Worm (Caenorhabditis elegans) whole organism, late embryonic: ENCODE data around the gene die-1.
"Not testable (repeated sequence)": the region's sequence is repeated elsewhere in the genome, so short reads cannot be mapped to it uniquely, and the experiment has no call there.

Experiments
- ama-1 ChIP-seq: fragments of 150-350 bp; optimal IDR thresholded peaks from 2 replicates; lab custom pipeline; 2014
- sdc-2 ChIP-seq: sonication (generic microtip); optimal IDR thresholded peaks from 2 replicates; lab custom pipeline; 2016; ENCODE audit warnings: missing genotype, missing genetic modification characterization, missing compliant biosample characterization

DNA sequence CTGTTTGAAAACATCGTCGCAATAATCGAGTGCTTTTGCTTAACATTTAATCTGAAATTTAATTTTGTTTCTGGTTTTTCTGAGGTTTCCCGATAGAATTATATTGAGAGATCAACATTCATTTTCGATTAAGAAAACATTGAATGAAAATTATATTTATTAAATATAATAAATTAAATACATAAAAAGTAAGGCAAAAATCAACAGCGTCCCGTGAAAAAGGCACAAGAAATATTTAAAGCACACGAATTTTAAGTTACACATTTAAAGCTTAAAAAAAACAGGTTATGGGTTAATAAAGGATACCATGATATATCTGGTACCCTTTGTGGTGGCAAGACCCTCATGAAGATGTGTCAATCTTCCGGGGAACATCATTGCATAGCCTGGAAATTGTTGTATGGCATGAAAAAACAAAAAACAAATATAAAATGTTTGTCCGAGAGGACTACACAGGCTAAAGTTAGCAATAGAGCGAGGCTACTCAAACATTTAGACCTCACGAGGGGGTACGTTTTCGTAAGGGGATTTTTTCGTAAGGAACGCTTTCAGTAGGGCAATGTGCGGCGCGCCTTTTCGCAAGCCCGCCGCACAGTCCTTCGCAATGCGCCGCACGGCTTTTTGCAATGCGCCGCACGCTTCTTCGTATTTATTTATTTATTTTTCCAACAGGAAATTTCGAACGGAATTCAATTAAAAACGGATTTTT is 34.4 kb downstream of the die-1 start, which contains the start of gene mtcu-2:
- not testable (repeated sequence) for TF ChIP-seq sdc-2 (tag; lab: Kevin White, UChicago); ama-1
